Fruit fly (Drosophila melanogaster) whole organism, pupa: ENCODE measurements around the gene MED17.

Experiments
- CG10348 ChIP-seq: fragments of 200-800 bp; sonication (Bioruptor generic); IDR thresholded peaks from 2 replicates; pipeline ENCODE4 v1.3.6; 2022; ENCODE audit warnings: missing biosample characterization, missing genetic modification characterization
- CG14655 ChIP-seq: fragments of 200-800 bp; sonication (Bioruptor generic); optimal IDR thresholded peaks from 3 replicates; lab custom pipeline; 2017; ENCODE audit warnings: mild to moderate bottlenecking, missing biosample characterization, missing genetic modification reagents, missing genetic modification characterization
- CG34367 ChIP-seq: fragments of 200-800 bp; sonication (Bioruptor generic); optimal IDR thresholded peaks from 2 replicates; lab custom pipeline; 2018; ENCODE audit warnings: missing biosample characterization, mild to moderate bottlenecking, missing genetic modification characterization
- CG9948 ChIP-seq: fragments of 200-800 bp; sonication (Bioruptor generic); optimal IDR thresholded peaks from 2 replicates; lab custom pipeline; 2018; ENCODE audit warnings: missing biosample characterization, mild to moderate bottlenecking, missing genetic modification characterization, moderate library complexity
- D1 ChIP-seq: fragments of 200-800 bp; sonication (Bioruptor generic); optimal IDR thresholded peaks from 2 replicates; lab custom pipeline; 2018; ENCODE audit warnings: missing biosample characterization, mild to moderate bottlenecking, missing genetic modification characterization, moderate library complexity
- EcR ChIP-seq: fragments of 200-800 bp; sonication (Bioruptor generic); optimal IDR thresholded peaks from 3 replicates; lab custom pipeline; 2019; ENCODE audit warnings: missing biosample characterization, missing genetic modification characterization, mild to moderate bottlenecking, moderate library complexity, missing genetic modification reagents
- Pif1A ChIP-seq: fragments of 200-800 bp; sonication (Bioruptor generic); optimal IDR thresholded peaks from 3 replicates; lab custom pipeline; 2016; ENCODE audit warnings: missing biosample characterization, missing genetic modification characterization
- Pif1B ChIP-seq: fragments of 200-800 bp; sonication (Bioruptor generic); optimal IDR thresholded peaks from 3 replicates; lab custom pipeline; 2016; ENCODE audit warnings: missing biosample characterization, missing genetic modification characterization
- gl ChIP-seq: fragments of 200-800 bp; sonication (Bioruptor generic); optimal IDR thresholded peaks from 2 replicates; lab custom pipeline; 2018; ENCODE audit warnings: missing biosample characterization, mild to moderate bottlenecking, missing genetic modification characterization
- rn ChIP-seq: fragments of 200-800 bp; sonication (Bioruptor generic); IDR thresholded peaks from 2 replicates; pipeline ENCODE4 v1.3.6; 2022; ENCODE audit warnings: missing biosample characterization, missing genetic modification characterization

dm6 chr3R:18226043-18226808, 37.4 kb downstream of the MED17 start, which contains the start of the genes CG7168 and Mdh2:
- TF ChIP-seq gl (tag; lab: Kevin White, UChicago): no peak
- TF ChIP-seq D1 (tag; lab: Kevin White, UChicago): no peak
- TF ChIP-seq EcR: peak; percentile 6
- TF ChIP-seq rn (GFP tag; lab: Robert Waterston, UW): no peak
- TF ChIP-seq CG34367 (tag; lab: Kevin White, UChicago): no peak
- no peak for TF ChIP-seq Pif1B (GFP tag; lab: Kevin White, UChicago)
- TF ChIP-seq Pif1A (GFP tag; lab: Kevin White, UChicago): no peak
- TF ChIP-seq CG10348 (GFP tag; lab: Robert Waterston, UW): no peak
- TF ChIP-seq CG14655 (GFP tag; lab: Kevin White, UChicago): no peak
- no peak for TF ChIP-seq CG9948 (tag; lab: Kevin White, UChicago)
